Worm (Caenorhabditis elegans): ENCODE results near the gene T24A6.17.
A peak's percentile ranks its signal among the peaks of the same experiment; 100 is the strongest.
"Not testable (repeated sequence)": the region's sequence is repeated elsewhere in the genome, so short reads cannot be mapped to it uniquely, and the experiment has no call there.

Gene T24A6.17

DNA sequence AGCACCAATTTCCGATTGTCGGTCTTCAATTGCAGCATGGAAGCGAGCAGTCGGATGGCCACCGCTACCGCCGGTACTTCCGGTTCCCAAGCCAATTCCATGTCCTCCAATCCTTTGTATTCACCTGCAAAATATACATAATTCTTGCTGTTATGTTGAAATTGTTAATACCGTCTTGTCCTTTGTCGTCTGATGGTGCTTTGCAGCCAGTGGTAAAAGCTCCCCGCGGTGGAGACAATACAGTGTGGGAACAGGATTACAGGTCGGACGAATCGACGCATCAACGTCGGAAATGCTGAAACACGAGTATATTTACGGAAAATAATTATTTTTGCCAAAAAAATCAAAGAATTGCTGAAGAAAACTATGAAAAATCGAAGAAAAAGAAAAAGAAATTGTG lies at the start of gene T24A6.17:
T24A6.17 (minus strand) TSS at position 101 of the 400 bp plus-strand sequence.
- not testable (repeated sequence) for TF ChIP-seq nhr-25, nhr-12, sem-4 (tag; optimal IDR thresholded peaks at IDR 0.05)

- TF ChIP-seq nhr-10 (tag; optimal IDR thresholded peaks at IDR 0.05) (no peak), mdl-1 (tag; optimal IDR thresholded peaks at IDR 0.05) (no peak), elt-1 (tag; optimal IDR thresholded peaks at IDR 0.05) (no peak), C34F6.9 (tag; optimal IDR thresholded peaks at IDR 0.05) (no peak), sma-3 (GFP tag; optimal IDR thresholded peaks at IDR 0.05) (no peak), dmd-4 (tag; optimal IDR thresholded peaks at IDR 0.05) (no peak), ceh-16 (tag; optimal IDR thresholded peaks at IDR 0.05) (no peak), nhr-21 (tag; optimal IDR thresholded peaks at IDR 0.05) (no peak), ceh-82 (tag; optimal IDR thresholded peaks at IDR 0.05) (no peak), snpc-4 (tag; optimal IDR thresholded peaks at IDR 0.05) (no peak), sem-4 (tag; optimal IDR thresholded peaks at IDR 0.05) (no peak), unc-62 (GFP tag; optimal IDR thresholded peaks at IDR 0.05) (no peak), nhr-129 (tag; optimal IDR thresholded peaks at IDR 0.05) (no peak), nhr-25 (tag; optimal IDR thresholded peaks at IDR 0.05) (no peak), zag-1 (tag; optimal IDR thresholded peaks at IDR 0.05) (no peak), egl-27 (tag; optimal IDR thresholded peaks at IDR 0.05) (no peak), aly-2 (tag; optimal IDR thresholded peaks at IDR 0.05) (no peak), gmeb-1 (tag; optimal IDR thresholded peaks at IDR 0.05) (no peak), nhr-12 (tag; optimal IDR thresholded peaks at IDR 0.05) (no peak), alr-1 (tag; optimal IDR thresholded peaks at IDR 0.05) (no peak)
These were observed 48.8 kb upstream of the T24A6.17 start for ce11 chrV:3613042-3613441.

DNA sequence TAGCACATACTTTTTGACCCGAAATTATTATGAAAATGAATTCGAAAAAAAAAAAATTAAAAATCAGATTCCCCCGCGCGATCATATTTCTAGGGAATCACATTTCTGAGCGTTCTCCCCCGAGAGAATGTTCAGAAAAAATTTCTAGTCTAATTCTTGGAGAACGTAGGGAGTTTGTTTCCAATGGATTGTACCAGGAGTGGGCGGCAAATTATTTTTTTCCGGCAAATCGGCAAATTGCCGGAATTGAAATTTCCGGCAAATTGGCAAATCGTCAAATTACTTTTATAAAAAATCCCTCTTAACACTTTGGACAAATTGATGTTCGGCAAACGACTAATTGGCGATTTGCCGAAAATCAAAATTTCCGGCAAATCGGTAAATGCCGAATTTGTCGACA lies 47.4 kb upstream of the T24A6.17 start, which contains the start of gene T22F3.10:
T22F3.10 (minus strand) TSS at position 101 of the 400 bp plus-strand sequence.
- TF ChIP-seq peb-1 (tag; optimal IDR thresholded peaks at IDR 0.05), result no peak
- no peak for TF ChIP-seq nhr-77 (tag; optimal IDR thresholded peaks at IDR 0.05)
- no peak for TF ChIP-seq unc-39 (tag; optimal IDR thresholded peaks at IDR 0.05)
- no peak for TF ChIP-seq lsy-2 (tag; optimal IDR thresholded peaks at IDR 0.05)
- TF ChIP-seq blmp-1 (tag; optimal IDR thresholded peaks at IDR 0.05; ENCODE audit: insufficient read depth), result no peak
- TF ChIP-seq sma-3 (GFP tag; optimal IDR thresholded peaks at IDR 0.05), result no peak
- TF ChIP-seq nhr-129 (tag; optimal IDR thresholded peaks at IDR 0.05), result no peak
- TF ChIP-seq mdl-1 (tag; optimal IDR thresholded peaks at IDR 0.05), result no peak
- no peak for TF ChIP-seq nhr-6 (tag; optimal IDR thresholded peaks at IDR 0.05)
- TF ChIP-seq Y55F3AM.14 (GFP tag; optimal IDR thresholded peaks at IDR 0.05), result no peak
- TF ChIP-seq nhr-10 (tag; optimal IDR thresholded peaks at IDR 0.05), result no peak
- TF ChIP-seq unc-55 (GFP tag; optimal IDR thresholded peaks at IDR 0.05), result no peak
- TF ChIP-seq sma-9 (GFP tag; optimal IDR thresholded peaks at IDR 0.05), result no peak
- TF ChIP-seq sma-9 (tag; optimal IDR thresholded peaks at IDR 0.05), result no peak

- TF ChIP-seq nhr-21 (tag; optimal IDR thresholded peaks at IDR 0.05) (peak; percentile 91), nhr-129 (tag; optimal IDR thresholded peaks at IDR 0.05) (peak; percentile 36), lin-13 (GFP tag; optimal IDR thresholded peaks at IDR 0.05) (no peak), blmp-1 (tag; optimal IDR thresholded peaks at IDR 0.05; ENCODE audit: insufficient read depth) (peak; percentile 62), ztf-11 (tag; optimal IDR thresholded peaks at IDR 0.05) (no peak), C34F6.9 (tag; optimal IDR thresholded peaks at IDR 0.05) (no peak), sma-9 (GFP tag; optimal IDR thresholded peaks at IDR 0.05) (peak; percentile 83), sma-9 (tag; optimal IDR thresholded peaks at IDR 0.05) (no peak), unc-55 (GFP tag; optimal IDR thresholded peaks at IDR 0.05) (no peak), lin-39 (tag; optimal IDR thresholded peaks at IDR 0.05) (no peak), nhr-237 (tag; optimal IDR thresholded peaks at IDR 0.05) (no peak), nhr-10 (tag; optimal IDR thresholded peaks at IDR 0.05) (no peak)
These were observed 46.5 kb upstream of the T24A6.17 start for ce11 chrV:3610709-3611108.

DNA sequence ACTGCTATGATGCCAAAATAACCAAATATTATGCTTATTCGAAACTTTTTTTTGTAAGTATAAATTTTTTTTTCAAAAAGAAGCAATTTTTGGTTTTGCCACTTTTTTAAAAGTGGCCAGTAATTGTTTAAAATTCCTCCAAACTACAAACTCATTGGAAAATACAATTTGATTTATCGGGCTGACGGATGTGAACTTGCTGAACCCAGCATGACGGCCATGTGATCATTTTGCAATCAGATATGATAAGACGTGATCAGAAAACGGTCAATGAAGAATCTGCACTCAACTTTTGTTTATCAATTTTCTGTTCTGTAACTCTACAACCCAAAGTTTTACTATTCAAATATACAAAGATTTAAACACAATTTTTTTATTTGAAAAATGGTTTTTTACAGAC lies 42.2 kb upstream of the T24A6.17 start:
- TF ChIP-seq nhr-21 (tag; optimal IDR thresholded peaks at IDR 0.05), result peak; percentile 48
- no peak for TF ChIP-seq mbf-1 (tag; optimal IDR thresholded peaks at IDR 0.05)

All from whole organism, L2 larva.